Worm (Caenorhabditis elegans) whole organism, L3 larva: Measurements from ENCODE around the gene spp-22.

Experiments
- R02D3.7 ChIP-seq: fragments of 150-350 bp; optimal IDR thresholded peaks from 2 replicates; lab custom pipeline; 2014; ENCODE audit warnings: missing biosample characterization, missing genetic modification characterization
- ZK546.5 ChIP-seq: sonication (generic microtip); optimal IDR thresholded peaks from 2 replicates; lab custom pipeline; 2017; ENCODE audit warnings: missing biosample characterization, missing genetic modification characterization
- aly-2 ChIP-seq: fragments of 150-350 bp; optimal IDR thresholded peaks from 2 replicates; lab custom pipeline; 2014; ENCODE audit warnings: missing biosample characterization, missing genetic modification characterization
- ama-1 ChIP-seq: fragments of 150-350 bp; optimal IDR thresholded peaks from 2 replicates; lab custom pipeline; 2018
- ceh-16 ChIP-seq: sonication (generic microtip); optimal IDR thresholded peaks from 2 replicates; lab custom pipeline; 2017; ENCODE audit warnings: missing biosample characterization, missing genetic modification characterization
- ceh-28 ChIP-seq: fragments of 150-350 bp; optimal IDR thresholded peaks from 2 replicates; lab custom pipeline; 2014; ENCODE audit warnings: missing biosample characterization, missing genetic modification reagents, missing genetic modification characterization
- ceh-82 ChIP-seq: fragments of 150-350 bp; optimal IDR thresholded peaks from 2 replicates; lab custom pipeline; 2014; ENCODE audit warnings: missing biosample characterization, missing genetic modification characterization
- ceh-9 ChIP-seq: sonication (generic microtip); optimal IDR thresholded peaks from 2 replicates; lab custom pipeline; 2018; ENCODE audit warnings: missing biosample characterization, missing genetic modification characterization
- daf-12 ChIP-seq: fragments of 150-350 bp; optimal IDR thresholded peaks from 2 replicates; lab custom pipeline; 2014; ENCODE audit warnings: missing biosample characterization, missing genetic modification reagents, missing genetic modification characterization
- egl-27 ChIP-seq: sonication (generic microtip); optimal IDR thresholded peaks from 4 replicates; lab custom pipeline; 2017; ENCODE audit warnings: missing biosample characterization, missing genetic modification reagents, missing genetic modification characterization
- egl-5 ChIP-seq: fragments of 150-350 bp; optimal IDR thresholded peaks from 2 replicates; lab custom pipeline; 2017; ENCODE audit warnings: missing biosample characterization, missing genetic modification reagents, missing genetic modification characterization, inconsistent platforms
- elt-1 ChIP-seq: fragments of 150-350 bp; optimal IDR thresholded peaks from 2 replicates; lab custom pipeline; 2014; ENCODE audit warnings: missing biosample characterization, missing genetic modification characterization
- elt-2 ChIP-seq: sonication (generic microtip); optimal IDR thresholded peaks from 2 replicates; lab custom pipeline; 2016; ENCODE audit warnings: missing genetic modification reagents, mild to moderate bottlenecking, missing genetic modification characterization, missing compliant biosample characterization
- elt-3 ChIP-seq, 3 experiments: fragments of 150-350 bp in 1 of 3; sonication (generic microtip) in 2 of 3; optimal IDR thresholded peaks; 2 replicates in 2 of 3; 4 replicates in 1 of 3; lab custom pipeline; 2014 to 2017; ENCODE audit warnings: missing biosample characterization in 3 of 3, missing genetic modification characterization in 3 of 3
- eor-1 ChIP-seq, 2 experiments: fragments of 150-350 bp; optimal IDR thresholded peaks; 2 replicates each; lab custom pipeline; 2014 to 2018; ENCODE audit warnings: missing biosample characterization in 2 of 2, missing genetic modification characterization in 2 of 2
- fkh-10 ChIP-seq: sonication (generic microtip); optimal IDR thresholded peaks from 2 replicates; lab custom pipeline; 2017; ENCODE audit warnings: missing biosample characterization, missing genetic modification reagents, missing genetic modification characterization
- fkh-2 ChIP-seq: fragments of 150-350 bp; optimal IDR thresholded peaks from 2 replicates; lab custom pipeline; 2014; ENCODE audit warnings: missing biosample characterization, missing genetic modification reagents, missing genetic modification characterization
- fos-1 ChIP-seq: fragments of 150-350 bp; optimal IDR thresholded peaks from 2 replicates; lab custom pipeline; 2014; ENCODE audit warnings: missing biosample characterization, missing genetic modification characterization
- hmg-11 ChIP-seq: sonication (generic microtip); optimal IDR thresholded peaks from 2 replicates; lab custom pipeline; 2016; ENCODE audit warnings: missing genetic modification characterization, missing compliant biosample characterization
- jun-1 ChIP-seq: fragments of 150-350 bp; optimal IDR thresholded peaks from 2 replicates; lab custom pipeline; 2014; ENCODE audit warnings: missing biosample characterization, missing genetic modification reagents, missing genetic modification characterization
- lin-15B ChIP-seq: fragments of 150-350 bp; optimal IDR thresholded peaks from 2 replicates; lab custom pipeline; 2014; ENCODE audit warnings: missing biosample characterization, missing genetic modification characterization
- lin-39 ChIP-seq: fragments of 150-350 bp; optimal IDR thresholded peaks from 2 replicates; lab custom pipeline; 2018; ENCODE audit warnings: missing biosample characterization, missing genetic modification reagents, missing genetic modification characterization
- lsy-12 ChIP-seq: sonication (generic microtip); optimal IDR thresholded peaks from 2 replicates; lab custom pipeline; 2016; ENCODE audit warnings: mild to moderate bottlenecking, missing genetic modification characterization, missing compliant biosample characterization
- mdl-1 ChIP-seq: fragments of 150-350 bp; optimal IDR thresholded peaks from 2 replicates; lab custom pipeline; 2014; ENCODE audit warnings: missing biosample characterization, missing genetic modification characterization
- mml-1 ChIP-seq: fragments of 150-350 bp; sonication (generic microtip); optimal IDR thresholded peaks from 3 replicates; lab custom pipeline; 2014; ENCODE audit warnings: missing biosample characterization, missing genetic modification characterization
- nfya-1 ChIP-seq: sonication (generic microtip); optimal IDR thresholded peaks from 2 replicates; lab custom pipeline; 2017; ENCODE audit warnings: missing genetic modification characterization, mild to moderate bottlenecking, missing compliant biosample characterization, antibody characterized with exemption, moderate library complexity; ENCODE audit not compliant: insufficient read depth
- nhr-11 ChIP-seq: fragments of 150-350 bp; optimal IDR thresholded peaks from 2 replicates; lab custom pipeline; 2014; ENCODE audit warnings: missing biosample characterization, missing genetic modification characterization
- nhr-12 ChIP-seq: fragments of 150-350 bp; optimal IDR thresholded peaks from 2 replicates; lab custom pipeline; 2014; ENCODE audit warnings: missing biosample characterization, missing genetic modification characterization
- nhr-23 ChIP-seq: fragments of 150-350 bp; optimal IDR thresholded peaks from 2 replicates; lab custom pipeline; 2014; ENCODE audit warnings: missing biosample characterization, missing genetic modification reagents, missing genetic modification characterization
- nhr-237 ChIP-seq: fragments of 150-350 bp; optimal IDR thresholded peaks from 2 replicates; lab custom pipeline; 2014; ENCODE audit warnings: missing biosample characterization, missing genetic modification characterization
- nhr-25 ChIP-seq: sonication (generic microtip); optimal IDR thresholded peaks from 2 replicates; lab custom pipeline; 2017; ENCODE audit warnings: missing biosample characterization, missing genetic modification characterization
- nhr-28 ChIP-seq: fragments of 150-350 bp; optimal IDR thresholded peaks from 2 replicates; lab custom pipeline; 2014; ENCODE audit warnings: missing biosample characterization, missing genetic modification characterization
- nhr-43 ChIP-seq: sonication (generic microtip); optimal IDR thresholded peaks from 2 replicates; lab custom pipeline; 2016; ENCODE audit warnings: mild to moderate bottlenecking, missing genetic modification characterization, missing compliant biosample characterization; ENCODE audit not compliant: poor library complexity, severe bottlenecking
- nhr-67 ChIP-seq: fragments of 150-350 bp; optimal IDR thresholded peaks from 2 replicates; lab custom pipeline; 2014; ENCODE audit warnings: missing biosample characterization, missing genetic modification characterization
- nhr-76 ChIP-seq: fragments of 150-350 bp; sonication (generic microtip); optimal IDR thresholded peaks from 5 replicates; lab custom pipeline; 2014; ENCODE audit warnings: missing biosample characterization, missing genetic modification characterization
- nhr-77 ChIP-seq: fragments of 150-350 bp; optimal IDR thresholded peaks from 2 replicates; lab custom pipeline; 2014; ENCODE audit warnings: missing biosample characterization, missing genetic modification characterization
- pha-4 ChIP-seq: fragments of 150-350 bp; optimal IDR thresholded peaks from 2 replicates; lab custom pipeline; 2014; ENCODE audit warnings: missing biosample characterization, missing genetic modification reagents, missing genetic modification characterization
- pqm-1 ChIP-seq: fragments of 150-350 bp; optimal IDR thresholded peaks from 2 replicates; lab custom pipeline; 2017; ENCODE audit warnings: missing biosample characterization, missing genetic modification characterization, inconsistent platforms
- sea-2 ChIP-seq: fragments of 150-350 bp; sonication (generic microtip); optimal IDR thresholded peaks from 4 replicates; lab custom pipeline; 2014; ENCODE audit warnings: missing biosample characterization, missing genetic modification reagents, missing genetic modification characterization
- skn-1 ChIP-seq: fragments of 150-350 bp; optimal IDR thresholded peaks from 2 replicates; lab custom pipeline; 2014; ENCODE audit warnings: missing biosample characterization, missing genetic modification characterization
- snpc-4 ChIP-seq: fragments of 150-350 bp; optimal IDR thresholded peaks from 2 replicates; lab custom pipeline; 2014; ENCODE audit warnings: missing biosample characterization, missing genetic modification characterization
- tbx-2 ChIP-seq: sonication (generic microtip); optimal IDR thresholded peaks from 2 replicates; lab custom pipeline; 2016; ENCODE audit warnings: mild to moderate bottlenecking, missing genetic modification characterization, missing compliant biosample characterization
- unc-39 ChIP-seq: sonication (generic microtip); optimal IDR thresholded peaks from 4 replicates; lab custom pipeline; 2017; ENCODE audit warnings: missing biosample characterization, missing genetic modification characterization
- unc-62 ChIP-seq: fragments of 150-350 bp; sonication (generic microtip); optimal IDR thresholded peaks from 4 replicates; lab custom pipeline; 2014; ENCODE audit warnings: missing biosample characterization, missing genetic modification reagents, missing genetic modification characterization
- zag-1 ChIP-seq: fragments of 150-350 bp; optimal IDR thresholded peaks from 2 replicates; lab custom pipeline; 2014; ENCODE audit warnings: missing biosample characterization, missing genetic modification characterization
- ztf-11 ChIP-seq: fragments of 150-350 bp; optimal IDR thresholded peaks from 2 replicates; lab custom pipeline; 2014; ENCODE audit warnings: missing biosample characterization, missing genetic modification characterization
- ztf-4 ChIP-seq: fragments of 150-350 bp; optimal IDR thresholded peaks from 2 replicates; lab custom pipeline; 2014; ENCODE audit warnings: missing biosample characterization, missing genetic modification characterization

The spp-22 gene

DNA sequence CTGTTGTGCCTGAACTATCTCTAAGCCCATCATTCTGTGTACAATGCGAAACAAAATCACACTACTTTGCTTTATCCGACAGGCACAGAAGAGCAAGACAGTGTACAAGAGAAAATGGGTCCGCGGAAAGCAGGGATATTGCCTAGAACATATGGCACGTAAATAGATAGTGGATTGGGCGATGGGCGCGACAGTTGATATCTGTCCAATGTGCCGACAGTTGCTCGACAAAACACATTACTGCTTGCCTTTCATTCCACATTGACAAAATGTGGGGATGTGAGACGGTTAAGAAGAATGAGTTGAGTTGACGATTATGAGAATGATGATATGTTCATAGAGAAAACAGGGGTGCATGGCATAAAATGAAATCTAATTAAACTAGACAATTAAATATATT is 13.5 kb downstream of the spp-22 start:
- TF ChIP-seq nhr-76 (no peak), mml-1 (tag; lab: Kevin White, UChicago) (no peak), egl-27 (tag; lab: Kevin White, UChicago) (no peak), egl-5 (tag; lab: Kevin White, UChicago) (peak; percentile 63), eor-1 (tag; optimal IDR thresholded peaks at IDR 0.05; lab: Kevin White, UChicago) (no peak)

DNA sequence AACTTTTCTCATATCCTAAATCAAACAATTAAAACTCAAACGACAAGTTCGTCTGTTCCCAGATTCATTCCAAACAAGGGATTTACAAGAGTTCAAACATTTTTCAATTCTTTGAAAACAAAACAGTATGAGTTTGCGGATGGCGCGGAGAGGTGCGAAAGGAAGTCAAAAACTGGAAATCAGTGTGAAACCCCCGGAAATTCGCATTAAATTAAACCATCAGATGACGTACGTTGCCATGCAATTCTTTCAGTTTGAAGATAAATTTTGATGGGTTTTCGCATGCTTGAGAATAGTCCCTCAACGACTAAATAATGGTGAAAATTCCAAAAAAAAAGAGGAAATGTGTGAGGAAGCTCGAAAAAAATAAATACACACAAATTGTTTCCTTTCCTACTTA is 17.9 kb downstream of the spp-22 start:
- TF ChIP-seq fos-1 (tag; lab: Kevin White, UChicago), result no peak
- no peak for TF ChIP-seq unc-62
- no peak for TF ChIP-seq ZK546.5 (tag; lab: Kevin White, UChicago)
- TF ChIP-seq elt-1 (tag; lab: Kevin White, UChicago), result no peak
- no peak for TF ChIP-seq nhr-11 (tag; lab: Kevin White, UChicago)
- TF ChIP-seq elt-3 (tag; optimal IDR thresholded peaks at IDR 0.05; lab: Kevin White, UChicago), result no peak
- no peak for TF ChIP-seq hmg-11 (tag; lab: Kevin White, UChicago)
- no peak for TF ChIP-seq zag-1 (tag; lab: Kevin White, UChicago)
- TF ChIP-seq unc-39 (tag; lab: Kevin White, UChicago), result no peak
- TF ChIP-seq eor-1 (tag; optimal IDR thresholded peaks at IDR 0.05; lab: Kevin White, UChicago), result no peak
- TF ChIP-seq ceh-16 (tag; lab: Kevin White, UChicago), result no peak
- no peak for TF ChIP-seq tbx-2
- no peak for TF ChIP-seq lin-39
- TF ChIP-seq egl-5 (tag; lab: Kevin White, UChicago), result no peak
- no peak for TF ChIP-seq mdl-1 (tag; lab: Kevin White, UChicago)
- TF ChIP-seq nhr-237 (tag; lab: Kevin White, UChicago), result no peak
- TF ChIP-seq nhr-76, result no peak
- TF ChIP-seq nhr-12 (tag; lab: Kevin White, UChicago), result no peak
- TF ChIP-seq, all 47 proteins: peak for 0

DNA sequence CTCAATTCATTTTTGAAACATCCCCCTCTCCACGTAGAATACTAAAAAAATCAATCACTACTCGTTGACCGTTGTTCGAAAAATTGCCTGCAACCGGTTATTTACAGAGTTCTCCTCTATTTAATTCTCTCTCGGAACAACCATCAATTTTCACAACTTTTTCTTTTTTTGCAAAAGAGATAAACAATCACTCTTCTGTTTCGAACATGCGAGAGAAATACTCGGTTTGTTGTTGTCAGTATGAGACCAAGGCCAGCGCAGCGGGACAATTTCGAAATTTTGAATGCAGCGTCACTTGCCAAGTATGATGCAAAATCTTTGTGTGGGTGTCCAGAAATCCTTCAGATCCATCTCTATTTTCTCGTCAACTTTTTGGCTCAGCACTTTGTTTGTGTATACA is 18.8 kb downstream of the spp-22 start:
- no peak for TF ChIP-seq elt-1 (tag; lab: Kevin White, UChicago)
- TF ChIP-seq unc-62, result no peak
- TF ChIP-seq tbx-2, result no peak
- no peak for TF ChIP-seq R02D3.7 (tag; lab: Kevin White, UChicago)
- peak; percentile 92 for TF ChIP-seq ama-1
- no peak for TF ChIP-seq snpc-4 (tag; lab: Kevin White, UChicago)
- no peak for TF ChIP-seq egl-5 (tag; lab: Kevin White, UChicago)
- TF ChIP-seq ceh-82 (tag; lab: Kevin White, UChicago), result no peak
- no peak for TF ChIP-seq nhr-76
- no peak for TF ChIP-seq sea-2 (GFP tag; lab: Kevin White, UChicago)
- no peak for TF ChIP-seq hmg-11 (tag; lab: Kevin White, UChicago)
- TF ChIP-seq ceh-16 (tag; lab: Kevin White, UChicago), result no peak
- no peak for TF ChIP-seq fkh-2 (tag; lab: Kevin White, UChicago)
- no peak for TF ChIP-seq nhr-28
- no peak for TF ChIP-seq pha-4
- peak; percentile 38 for TF ChIP-seq lin-39
- TF ChIP-seq mdl-1 (tag; lab: Kevin White, UChicago), result no peak
- no peak for TF ChIP-seq nhr-77
- no peak for TF ChIP-seq nhr-237 (tag; lab: Kevin White, UChicago)
- TF ChIP-seq aly-2 (tag; lab: Kevin White, UChicago), result peak; percentile 37
- no peak for TF ChIP-seq jun-1 (tag; lab: Kevin White, UChicago)
- peak; percentile 51 for TF ChIP-seq daf-12 (tag; lab: Kevin White, UChicago)
- no peak for TF ChIP-seq fkh-10 (GFP tag; lab: Kevin White, UChicago)
- peak; percentile 10 for TF ChIP-seq nhr-25
- no peak for TF ChIP-seq nhr-11 (tag; lab: Kevin White, UChicago)
- TF ChIP-seq nfya-1, result no peak
- TF ChIP-seq elt-2 (tag; lab: Kevin White, UChicago), result peak; percentile 29
- peak; percentile 35 for TF ChIP-seq ceh-28
- TF ChIP-seq lin-15B (tag; lab: Kevin White, UChicago), result no peak
- no peak for TF ChIP-seq nhr-12 (tag; lab: Kevin White, UChicago)
- TF ChIP-seq nhr-67 (tag; lab: Kevin White, UChicago), result no peak
- no peak for TF ChIP-seq elt-3 (tag; optimal IDR thresholded peaks at IDR 0.05; lab: Kevin White, UChicago)
- TF ChIP-seq mml-1 (tag; lab: Kevin White, UChicago), result no peak
- no peak for TF ChIP-seq ztf-4 (tag; lab: Kevin White, UChicago)
- no peak for TF ChIP-seq eor-1 (tag; optimal IDR thresholded peaks at IDR 0.05; lab: Kevin White, UChicago)
- no peak for TF ChIP-seq egl-27 (tag; lab: Kevin White, UChicago)
- TF ChIP-seq zag-1 (tag; lab: Kevin White, UChicago), result no peak
- no peak for TF ChIP-seq ceh-9 (tag; lab: Kevin White, UChicago)
- peak; percentile 24 for TF ChIP-seq nhr-43 (tag; lab: Kevin White, UChicago)
- no peak for TF ChIP-seq pqm-1 (tag; lab: Kevin White, UChicago)
- no peak for TF ChIP-seq skn-1 (tag; lab: Kevin White, UChicago)
- TF ChIP-seq nhr-23 (tag; lab: Kevin White, UChicago), result no peak
- TF ChIP-seq ZK546.5 (tag; lab: Kevin White, UChicago), result no peak
- no peak for TF ChIP-seq lsy-12 (tag; lab: Kevin White, UChicago)
- peak; percentile 11 for TF ChIP-seq ztf-11
- TF ChIP-seq fos-1 (tag; lab: Kevin White, UChicago), result no peak
- no peak for TF ChIP-seq unc-39 (tag; lab: Kevin White, UChicago)
- TF ChIP-seq, all 47 proteins: peak for 9
